Fruit fly (Drosophila melanogaster): Measurements from ENCODE around the gene CG34310.

DNA sequence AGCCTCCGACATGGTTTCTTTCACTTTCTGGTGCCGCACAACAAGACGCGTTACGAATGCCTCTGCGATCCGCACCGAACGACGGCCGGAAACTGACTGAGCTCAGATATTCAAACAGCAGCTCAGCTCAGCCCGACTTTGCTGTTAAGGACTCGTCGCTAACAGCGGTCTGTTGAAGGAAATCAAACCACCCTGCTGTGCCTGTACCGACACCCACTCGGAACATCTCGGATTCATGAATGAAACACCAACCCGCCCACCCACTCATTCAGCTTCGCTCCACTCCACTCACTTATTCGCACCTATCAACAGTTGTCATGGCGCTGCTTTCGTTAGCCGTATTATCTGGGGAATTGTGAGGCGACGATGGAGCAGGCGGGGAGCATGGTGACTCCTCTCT lies 31.2 kb upstream of the CG34310 start, which contains the start of gene Oatp26F:
- TF ChIP-seq pan (optimal IDR thresholded peaks at IDR 0.05) (no peak), CG8478 (optimal IDR thresholded peaks at IDR 0.05) (no peak), Dll (optimal IDR thresholded peaks at IDR 0.05) (no peak), psq (optimal IDR thresholded peaks at IDR 0.05) (no peak), usp (GFP tag; optimal IDR thresholded peaks at IDR 0.05) (no peak), EcR (GFP tag; optimal IDR thresholded peaks at IDR 0.05) (no peak)

All from whole organism.